Worm (Caenorhabditis elegans): ENCODE measurements around the gene K11D12.6.

- TF ChIP-seq ama-1 (optimal IDR thresholded peaks at IDR 0.05) (no peak), nhr-77 (tag; optimal IDR thresholded peaks at IDR 0.05) (peak; percentile 63), duxl-1 (tag; optimal IDR thresholded peaks at IDR 0.05; ENCODE audit: poor library complexity) (no peak), ZK546.5 (tag; optimal IDR thresholded peaks at IDR 0.05) (no peak), nhr-111 (GFP tag; optimal IDR thresholded peaks at IDR 0.05) (no peak), zag-1 (tag; optimal IDR thresholded peaks at IDR 0.05) (no peak), hmg-1.1 (GFP tag; IDR thresholded peaks at IDR 0.05) (no peak), lsy-2 (tag; optimal IDR thresholded peaks at IDR 0.05) (no peak), zip-11 (GFP tag; IDR thresholded peaks at IDR 0.05) (no peak), gei-8 (GFP tag; optimal IDR thresholded peaks at IDR 0.05) (no peak), lin-39 (tag; optimal IDR thresholded peaks at IDR 0.05) (no peak), mes-2 (tag; optimal IDR thresholded peaks at IDR 0.05; ENCODE audit: poor library complexity, severe bottlenecking) (no peak), nhr-28 (tag; optimal IDR thresholded peaks at IDR 0.05) (peak; percentile 53), ztf-7 (tag; optimal IDR thresholded peaks at IDR 0.05) (no peak)
These were observed 22.6 kb downstream of the K11D12.6 start, which contains the start of gene srr-6 for ce11 chrV:5012193-5012853.

Data from whole organism, L4 larva.